Worm (Caenorhabditis elegans) whole organism, late embryonic: ENCODE data around the gene Y73B6BL.22.

Source experiments
- F13H6.1 ChIP-seq: sonication (generic microtip); optimal IDR thresholded peaks from 2 replicates; lab custom pipeline; 2016; ENCODE audit warnings: missing genetic modification characterization, missing compliant biosample characterization
- K02D7.2 ChIP-seq: sonication (generic microtip); optimal IDR thresholded peaks from 2 replicates; lab custom pipeline; 2017; ENCODE audit warnings: mild to moderate bottlenecking, missing genetic modification characterization, missing compliant biosample characterization
- Y22D7AL.16 ChIP-seq: sonication (generic microtip); optimal IDR thresholded peaks from 2 replicates; lab custom pipeline; 2016; ENCODE audit warnings: missing genetic modification characterization, missing compliant biosample characterization
- ceh-14 ChIP-seq: sonication (generic microtip); optimal IDR thresholded peaks from 2 replicates; lab custom pipeline; 2016; ENCODE audit warnings: missing genotype, missing genetic modification characterization, missing compliant biosample characterization
- ceh-18 ChIP-seq: sonication (generic microtip); optimal IDR thresholded peaks from 2 replicates; lab custom pipeline; 2016; ENCODE audit warnings: missing genetic modification characterization, missing compliant biosample characterization
- ceh-30 ChIP-seq: fragments of 150-350 bp; optimal IDR thresholded peaks from 2 replicates; lab custom pipeline; 2014; ENCODE audit warnings: missing biosample characterization, missing genetic modification characterization
- ceh-34 ChIP-seq: sonication (generic microtip); optimal IDR thresholded peaks from 2 replicates; lab custom pipeline; 2016; ENCODE audit warnings: mild to moderate bottlenecking, missing genetic modification characterization, missing compliant biosample characterization
- ceh-6 ChIP-seq: fragments of 200-800 bp; sonication (Bioruptor generic); optimal IDR thresholded peaks from 2 replicates; lab custom pipeline; 2018; ENCODE audit warnings: mild to moderate bottlenecking, missing genetic modification characterization, missing compliant biosample characterization
- che-1 ChIP-seq: sonication (generic microtip); optimal IDR thresholded peaks from 2 replicates; lab custom pipeline; 2016; ENCODE audit warnings: mild to moderate bottlenecking, missing genetic modification characterization, missing compliant biosample characterization
- fax-1 ChIP-seq: sonication (generic microtip); optimal IDR thresholded peaks from 2 replicates; lab custom pipeline; 2016; ENCODE audit warnings: missing genotype, missing genetic modification characterization, missing compliant biosample characterization
- fkh-10 ChIP-seq: fragments of 150-350 bp; optimal IDR thresholded peaks from 2 replicates; lab custom pipeline; 2014; ENCODE audit warnings: missing biosample characterization, missing genetic modification reagents, missing genetic modification characterization
- gmeb-2 ChIP-seq: sonication (generic microtip); optimal IDR thresholded peaks from 2 replicates; lab custom pipeline; 2016; ENCODE audit warnings: missing genetic modification characterization, inconsistent platforms, missing compliant biosample characterization
- hlh-13 ChIP-seq: fragments of 200-800 bp; sonication (Bioruptor generic); optimal IDR thresholded peaks from 2 replicates; lab custom pipeline; 2018; ENCODE audit warnings: mild to moderate bottlenecking, missing genetic modification characterization, missing compliant biosample characterization
- hlh-15 ChIP-seq: sonication (generic microtip); optimal IDR thresholded peaks from 2 replicates; lab custom pipeline; 2016; ENCODE audit warnings: missing genetic modification characterization, missing compliant biosample characterization
- hlh-30 ChIP-seq: sonication (generic microtip); optimal IDR thresholded peaks from 2 replicates; lab custom pipeline; 2017; ENCODE audit warnings: antibody characterized with exemption, missing genetic modification characterization, missing compliant biosample characterization; ENCODE audit not compliant: insufficient read depth
- madf-2 ChIP-seq: sonication (generic microtip); optimal IDR thresholded peaks from 2 replicates; lab custom pipeline; 2017; ENCODE audit warnings: missing genetic modification characterization, missing compliant biosample characterization
- nfya-1 ChIP-seq: sonication (generic microtip); optimal IDR thresholded peaks from 2 replicates; lab custom pipeline; 2017; ENCODE audit warnings: missing genetic modification characterization, mild to moderate bottlenecking, missing compliant biosample characterization, antibody characterized with exemption, moderate library complexity
- nhr-11 ChIP-seq: fragments of 150-350 bp; optimal IDR thresholded peaks from 2 replicates; lab custom pipeline; 2014; ENCODE audit warnings: missing biosample characterization, missing genetic modification characterization
- nhr-232 ChIP-seq: sonication (generic microtip); optimal IDR thresholded peaks from 2 replicates; lab custom pipeline; 2016; ENCODE audit warnings: missing genetic modification characterization, missing compliant biosample characterization
- odd-2 ChIP-seq: sonication (generic microtip); optimal IDR thresholded peaks from 2 replicates; lab custom pipeline; 2017; ENCODE audit warnings: antibody characterized with exemption, mild to moderate bottlenecking, missing genetic modification characterization, missing compliant biosample characterization
- pag-3 ChIP-seq: sonication (generic microtip); optimal IDR thresholded peaks from 2 replicates; lab custom pipeline; 2016; ENCODE audit warnings: missing compliant biosample characterization, missing genetic modification characterization, borderline replicate concordance
- pat-9 ChIP-seq: fragments of 200-800 bp; sonication (Bioruptor generic); optimal IDR thresholded peaks from 2 replicates; lab custom pipeline; 2018; ENCODE audit warnings: mild to moderate bottlenecking, missing genetic modification characterization, moderate library complexity, missing compliant biosample characterization
- pax-1 ChIP-seq: fragments of 150-350 bp; optimal IDR thresholded peaks from 2 replicates; lab custom pipeline; 2014; ENCODE audit warnings: missing biosample characterization, missing genetic modification characterization
- pqm-1 ChIP-seq: sonication (generic microtip); optimal IDR thresholded peaks from 2 replicates; lab custom pipeline; 2016; ENCODE audit warnings: missing genetic modification characterization, missing compliant biosample characterization
- pros-1 ChIP-seq: fragments of 150-350 bp; optimal IDR thresholded peaks from 2 replicates; lab custom pipeline; 2014; ENCODE audit warnings: missing biosample characterization, missing genetic modification reagents, missing genetic modification characterization
- rnt-1 ChIP-seq: sonication (generic microtip); optimal IDR thresholded peaks from 2 replicates; lab custom pipeline; 2016; ENCODE audit warnings: missing genetic modification characterization, missing compliant biosample characterization
- tbx-2 ChIP-seq: sonication (generic microtip); optimal IDR thresholded peaks from 2 replicates; lab custom pipeline; 2016; ENCODE audit warnings: missing genetic modification characterization, missing compliant biosample characterization
- ttx-3 ChIP-seq: sonication (generic microtip); optimal IDR thresholded peaks from 2 replicates; lab custom pipeline; 2016; ENCODE audit warnings: missing genetic modification reagents, missing genetic modification characterization, missing compliant biosample characterization
- zip-5 ChIP-seq: sonication (generic microtip); optimal IDR thresholded peaks from 2 replicates; lab custom pipeline; 2016; ENCODE audit warnings: missing genetic modification characterization, missing compliant biosample characterization
- ztf-16 ChIP-seq: sonication (generic microtip); optimal IDR thresholded peaks from 2 replicates; lab custom pipeline; 2017; ENCODE audit warnings: missing genetic modification characterization, missing compliant biosample characterization

Gene Y73B6BL.22

ce11 chrIV:6443018-6443417 lies 26.6 kb upstream of the Y73B6BL.22 start:
- no peak for TF ChIP-seq ceh-30

- TF ChIP-seq nhr-232 (tag; lab: Kevin White, UChicago) (no peak), pax-1 (tag; lab: Kevin White, UChicago) (no peak), madf-2 (tag; lab: Kevin White, UChicago) (no peak), K02D7.2 (tag; lab: Kevin White, UChicago) (no peak), ztf-16 (tag; lab: Kevin White, UChicago) (no peak), hlh-15 (no peak), che-1 (tag; lab: Kevin White, UChicago) (no peak), Y22D7AL.16 (tag; lab: Kevin White, UChicago) (no peak), pros-1 (tag; lab: Kevin White, UChicago) (no peak), gmeb-2 (tag; lab: Kevin White, UChicago) (no peak), pat-9 (tag; lab: Kevin White, UChicago) (no peak), nfya-1 (tag; lab: Kevin White, UChicago) (no peak)
Measured at ce11 chrIV:6442016-6442618, 25.7 kb upstream of the Y73B6BL.22 start.

ce11 chrIV:6441601-6442000 lies 25.1 kb upstream of the Y73B6BL.22 start, which contains the start of gene Y73B6BL.31:
TSS of gene Y73B6BL.31 (plus strand) at chrIV:6441901.
- no peak for TF ChIP-seq tbx-2

ce11 chrIV:6438051-6438450 lies 21.6 kb upstream of the Y73B6BL.22 start, which contains the start of gene dlc-5:
TSS of gene dlc-5 (plus strand) at chrIV:6438204.
- TF ChIP-seq ztf-16 (tag; lab: Kevin White, UChicago) (no peak), ceh-34 (tag; lab: Kevin White, UChicago) (no peak), rnt-1 (tag; lab: Kevin White, UChicago) (no peak), zip-5 (tag; lab: Kevin White, UChicago) (no peak), odd-2 (tag; lab: Kevin White, UChicago) (no peak), F13H6.1 (tag; lab: Kevin White, UChicago) (no peak), pag-3 (no peak), pqm-1 (tag; lab: Kevin White, UChicago) (no peak), Y22D7AL.16 (tag; lab: Kevin White, UChicago) (no peak), ceh-18 (tag; lab: Kevin White, UChicago) (no peak), ttx-3 (tag; lab: Kevin White, UChicago) (no peak), che-1 (tag; lab: Kevin White, UChicago) (no peak), madf-2 (tag; lab: Kevin White, UChicago) (no peak), ceh-14 (tag; lab: Kevin White, UChicago) (no peak), nhr-232 (tag; lab: Kevin White, UChicago) (no peak)

ce11 chrIV:6433424-6433823 lies 17.0 kb upstream of the Y73B6BL.22 start:
- TF ChIP-seq nhr-11 (tag; lab: Kevin White, UChicago) (no peak), ceh-6 (GFP tag; lab: Kevin White, UChicago) (no peak), gmeb-2 (tag; lab: Kevin White, UChicago) (no peak), che-1 (tag; lab: Kevin White, UChicago) (no peak), hlh-13 (no peak)
- TF ChIP-seq, all 69 proteins: peak for 0

- no peak for TF ChIP-seq fax-1 (tag; lab: Kevin White, UChicago)
- TF ChIP-seq hlh-30 (tag; lab: Kevin White, UChicago): no peak
- no peak for TF ChIP-seq ttx-3 (tag; lab: Kevin White, UChicago)
- TF ChIP-seq fkh-10 (GFP tag; lab: Kevin White, UChicago): no peak
Measured at ce11 chrIV:6432375-6432774, 15.9 kb upstream of the Y73B6BL.22 start.
